Worm (Caenorhabditis elegans) whole organism, mixed stage, embryonic: Measurements from ENCODE around the gene F13B12.4.

Experiments used
- M03D4.4 ChIP-seq: sonication (generic microtip); optimal IDR thresholded peaks from 2 replicates; lab custom pipeline; 2017; ENCODE audit warnings: mild to moderate bottlenecking, missing genetic modification characterization, missing compliant biosample characterization
- bed-3 ChIP-seq: fragments of 200-800 bp; sonication (Bioruptor generic); optimal IDR thresholded peaks from 3 replicates; lab custom pipeline; 2018; ENCODE audit warnings: mild to moderate bottlenecking, missing genetic modification characterization, moderate library complexity, missing compliant biosample characterization
- blmp-1 ChIP-seq: fragments of 150-350 bp; optimal IDR thresholded peaks from 2 replicates; lab custom pipeline; 2014; ENCODE audit warnings: missing biosample characterization, missing genetic modification characterization
- ceh-39 ChIP-seq: fragments of 150-350 bp; optimal IDR thresholded peaks from 2 replicates; lab custom pipeline; 2014; ENCODE audit warnings: missing biosample characterization, missing genetic modification characterization
- ceh-43 ChIP-seq: fragments of 200-800 bp; sonication (Bioruptor generic); optimal IDR thresholded peaks from 2 replicates; lab custom pipeline; 2018; ENCODE audit warnings: mild to moderate bottlenecking, missing genetic modification characterization, moderate library complexity, missing compliant biosample characterization
- ceh-83 ChIP-seq: fragments of 200-800 bp; sonication (Bioruptor generic); optimal IDR thresholded peaks from 2 replicates; lab custom pipeline; 2018; ENCODE audit warnings: mild to moderate bottlenecking, missing genetic modification characterization, missing compliant biosample characterization
- ces-1 ChIP-seq: fragments of 150-350 bp; optimal IDR thresholded peaks from 2 replicates; lab custom pipeline; 2014; ENCODE audit warnings: missing biosample characterization, missing genetic modification reagents, missing genetic modification characterization
- cnd-1 ChIP-seq: fragments of 200-800 bp; sonication (Bioruptor generic); optimal IDR thresholded peaks from 2 replicates; lab custom pipeline; 2018; ENCODE audit warnings: mild to moderate bottlenecking, missing genetic modification characterization, missing compliant biosample characterization
- elt-1 ChIP-seq: sonication (generic microtip); optimal IDR thresholded peaks from 2 replicates; lab custom pipeline; 2017; ENCODE audit warnings: missing genetic modification characterization, mild to moderate bottlenecking, missing compliant biosample characterization, antibody characterized with exemption, moderate library complexity, borderline replicate concordance; ENCODE audit not compliant: insufficient read depth
- elt-3 ChIP-seq: fragments of 150-350 bp; optimal IDR thresholded peaks from 2 replicates; lab custom pipeline; 2014; ENCODE audit warnings: missing biosample characterization, missing genetic modification characterization
- flh-1 ChIP-seq: fragments of 200-800 bp; sonication (Bioruptor generic); optimal IDR thresholded peaks from 2 replicates; lab custom pipeline; 2018; ENCODE audit warnings: mild to moderate bottlenecking, missing genetic modification characterization, moderate library complexity, missing compliant biosample characterization
- ham-2 ChIP-seq: fragments of 200-800 bp; sonication (Bioruptor generic); optimal IDR thresholded peaks from 2 replicates; lab custom pipeline; 2018; ENCODE audit warnings: mild to moderate bottlenecking, missing genetic modification characterization, missing compliant biosample characterization
- hlh-1 ChIP-seq: fragments of 150-350 bp; optimal IDR thresholded peaks from 2 replicates; lab custom pipeline; 2014; ENCODE audit warnings: missing biosample characterization, missing genetic modification reagents, missing genetic modification characterization
- lin-13 ChIP-seq: fragments of 150-350 bp; optimal IDR thresholded peaks from 2 replicates; lab custom pipeline; 2014; ENCODE audit warnings: missing biosample characterization, missing genetic modification characterization
- lin-32 ChIP-seq: fragments of 200-800 bp; sonication (Bioruptor generic); optimal IDR thresholded peaks from 2 replicates; lab custom pipeline; 2018; ENCODE audit warnings: mild to moderate bottlenecking, missing genetic modification characterization, missing compliant biosample characterization
- mab-5 ChIP-seq: fragments of 150-350 bp; optimal IDR thresholded peaks from 2 replicates; lab custom pipeline; 2014; ENCODE audit warnings: missing biosample characterization, missing genetic modification characterization
- mls-2 ChIP-seq: sonication (generic microtip); optimal IDR thresholded peaks from 2 replicates; lab custom pipeline; 2016; ENCODE audit warnings: mild to moderate bottlenecking, missing genetic modification characterization, moderate library complexity, missing compliant biosample characterization
- nhr-12 ChIP-seq: fragments of 150-350 bp; optimal IDR thresholded peaks from 2 replicates; lab custom pipeline; 2014; ENCODE audit warnings: missing biosample characterization, missing genetic modification characterization
- nhr-2 ChIP-seq: fragments of 150-350 bp; optimal IDR thresholded peaks from 2 replicates; lab custom pipeline; 2014; ENCODE audit warnings: missing biosample characterization, missing genetic modification characterization
- nhr-237 ChIP-seq: fragments of 150-350 bp; optimal IDR thresholded peaks from 2 replicates; lab custom pipeline; 2014; ENCODE audit warnings: missing biosample characterization, missing genetic modification characterization
- nhr-28 ChIP-seq: fragments of 150-350 bp; optimal IDR thresholded peaks from 2 replicates; lab custom pipeline; 2014; ENCODE audit warnings: missing biosample characterization, missing genetic modification characterization
- nhr-76 ChIP-seq: sonication (generic microtip); optimal IDR thresholded peaks from 2 replicates; lab custom pipeline; 2017; ENCODE audit warnings: missing biosample characterization, missing genetic modification characterization
- pha-4 ChIP-seq: fragments of 150-350 bp; optimal IDR thresholded peaks from 2 replicates; lab custom pipeline; 2018; ENCODE audit warnings: missing biosample characterization, missing genetic modification reagents, missing genetic modification characterization
- sem-2 ChIP-seq: fragments of 200-800 bp; sonication (Bioruptor generic); optimal IDR thresholded peaks from 2 replicates; lab custom pipeline; 2018; ENCODE audit warnings: mild to moderate bottlenecking, missing genetic modification characterization, missing compliant biosample characterization
- snpc-4 ChIP-seq: fragments of 150-350 bp; optimal IDR thresholded peaks from 2 replicates; lab custom pipeline; 2014; ENCODE audit warnings: missing biosample characterization, missing genetic modification characterization
- sptf-1 ChIP-seq: sonication (generic microtip); optimal IDR thresholded peaks from 2 replicates; lab custom pipeline; 2017; ENCODE audit warnings: mild to moderate bottlenecking, missing genetic modification characterization, moderate library complexity, missing compliant biosample characterization
- tbx-8 ChIP-seq: fragments of 200-800 bp; sonication (Bioruptor generic); optimal IDR thresholded peaks from 2 replicates; lab custom pipeline; 2018; ENCODE audit warnings: mild to moderate bottlenecking, missing genetic modification characterization, moderate library complexity, missing compliant biosample characterization
- unc-120 ChIP-seq: sonication (generic microtip); optimal IDR thresholded peaks from 2 replicates; lab custom pipeline; 2017; ENCODE audit warnings: missing genetic modification characterization, missing compliant biosample characterization; ENCODE audit not compliant: poor library complexity, severe bottlenecking
- unc-39 ChIP-seq: fragments of 150-350 bp; optimal IDR thresholded peaks from 2 replicates; lab custom pipeline; 2014; ENCODE audit warnings: missing biosample characterization, missing genetic modification characterization
- unc-62 ChIP-seq: fragments of 150-350 bp; optimal IDR thresholded peaks from 2 replicates; lab custom pipeline; 2014; ENCODE audit warnings: missing biosample characterization, missing genetic modification reagents, missing genetic modification characterization
- zip-8 ChIP-seq: fragments of 150-350 bp; optimal IDR thresholded peaks from 2 replicates; lab custom pipeline; 2014; ENCODE audit warnings: missing biosample characterization, missing genetic modification characterization
- ztf-11 ChIP-seq: fragments of 150-350 bp; optimal IDR thresholded peaks from 2 replicates; lab custom pipeline; 2014; ENCODE audit warnings: missing biosample characterization, missing genetic modification characterization

Gene F13B12.4

DNA sequence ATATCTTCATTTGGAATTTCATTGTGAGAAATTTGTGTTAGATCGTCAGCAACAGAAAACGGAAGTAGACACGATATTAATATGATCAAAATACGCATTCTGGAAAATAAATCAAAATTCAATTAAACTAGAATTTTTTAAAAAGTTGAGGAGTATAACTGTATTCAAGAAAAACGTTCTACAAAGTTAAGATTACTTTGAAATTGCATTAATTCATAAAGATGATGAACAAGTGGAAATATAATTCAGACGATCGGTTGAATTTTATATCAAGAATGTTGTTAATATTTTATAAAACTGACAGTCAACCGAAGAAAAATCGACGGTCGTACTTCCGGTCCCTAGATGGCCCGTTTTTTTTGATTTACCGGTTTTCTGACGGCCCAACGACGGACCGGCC is 3.3 kb upstream of the F13B12.4 start, which contains the start of gene F01D4.8:
TSS of gene F01D4.8 (minus strand) at position 101 of the 400 bp plus-strand sequence.
- TF ChIP-seq unc-62 (GFP tag; lab: Kevin White, UChicago): no peak
- TF ChIP-seq elt-1 (tag; lab: Kevin White, UChicago): no peak
- TF ChIP-seq cnd-1 (tag; lab: Kevin White, UChicago): no peak
- TF ChIP-seq blmp-1: no peak
- TF ChIP-seq nhr-237 (tag; lab: Kevin White, UChicago): no peak
- no peak for TF ChIP-seq nhr-2 (tag; lab: Kevin White, UChicago)
- no peak for TF ChIP-seq snpc-4 (tag; lab: Kevin White, UChicago)
- TF ChIP-seq ceh-43 (GFP tag; lab: Kevin White, UChicago): no peak
- no peak for TF ChIP-seq elt-3 (tag; lab: Kevin White, UChicago)

- TF ChIP-seq mls-2 (tag; lab: Kevin White, UChicago): no peak
- TF ChIP-seq bed-3 (GFP tag; lab: Kevin White, UChicago): no peak
- no peak for TF ChIP-seq ceh-39 (tag; lab: Kevin White, UChicago)
- no peak for TF ChIP-seq pha-4
- TF ChIP-seq flh-1 (GFP tag; lab: Kevin White, UChicago): no peak
- TF ChIP-seq ces-1: no peak
- no peak for TF ChIP-seq snpc-4 (tag; lab: Kevin White, UChicago)
- no peak for TF ChIP-seq ztf-11
- TF ChIP-seq lin-13: no peak
- no peak for TF ChIP-seq ceh-43 (GFP tag; lab: Kevin White, UChicago)
- TF ChIP-seq unc-39 (tag; lab: Kevin White, UChicago): no peak
- no peak for TF ChIP-seq tbx-8 (GFP tag; lab: Kevin White, UChicago)
- TF ChIP-seq ceh-83 (GFP tag; lab: Kevin White, UChicago): no peak
- TF ChIP-seq sem-2 (GFP tag; lab: Kevin White, UChicago): no peak
- TF ChIP-seq nhr-12 (tag; lab: Kevin White, UChicago): no peak
- TF ChIP-seq blmp-1: no peak
- no peak for TF ChIP-seq mab-5 (tag; lab: Kevin White, UChicago)
- no peak for TF ChIP-seq nhr-2 (tag; lab: Kevin White, UChicago)
- TF ChIP-seq nhr-237 (tag; lab: Kevin White, UChicago): no peak
- TF ChIP-seq, all 35 proteins: peak for 0
Observed at ce11 chrIV:10443510-10443909, 6.2 kb downstream of the F13B12.4 start, which contains the start of gene F13B12.7. F13B12.7 (plus strand) TSS chrIV:10443810.

DNA sequence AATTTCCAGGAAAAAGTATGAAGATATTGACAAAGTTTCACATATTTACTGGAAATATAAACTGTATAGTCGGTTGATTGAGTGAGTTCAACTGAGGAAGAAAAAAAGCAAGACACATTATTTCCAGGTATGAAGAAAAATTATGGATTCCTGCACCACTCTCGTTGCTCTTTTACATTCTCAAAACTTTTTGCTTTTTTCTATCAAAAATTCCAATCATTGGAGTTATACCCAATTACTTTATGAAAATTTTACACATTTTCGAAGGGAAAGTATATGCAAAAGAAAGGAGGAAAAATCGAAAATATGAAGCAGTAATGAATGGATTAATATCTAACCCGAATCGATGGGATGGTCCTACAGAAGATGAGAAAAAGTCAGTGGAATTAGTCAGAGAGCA is 6.8 kb downstream of the F13B12.4 start:
- TF ChIP-seq nhr-28: no peak
- TF ChIP-seq sptf-1 (tag; lab: Kevin White, UChicago): no peak
- no peak for TF ChIP-seq nhr-76

ce11 chrIV:10438901-10439300 is 10.8 kb downstream of the F13B12.4 start, which contains the start of gene F13B12.3:
F13B12.3 (plus strand) TSS chrIV:10439123.
- no peak for TF ChIP-seq blmp-1
- TF ChIP-seq unc-62 (GFP tag; lab: Kevin White, UChicago): no peak
- no peak for TF ChIP-seq ceh-83 (GFP tag; lab: Kevin White, UChicago)
- TF ChIP-seq sem-2 (GFP tag; lab: Kevin White, UChicago): no peak
- TF ChIP-seq ham-2 (GFP tag; lab: Kevin White, UChicago): no peak
- no peak for TF ChIP-seq ceh-39 (tag; lab: Kevin White, UChicago)
- no peak for TF ChIP-seq zip-8 (tag; lab: Kevin White, UChicago)
- no peak for TF ChIP-seq pha-4
- TF ChIP-seq cnd-1 (tag; lab: Kevin White, UChicago): no peak
- no peak for TF ChIP-seq hlh-1 (tag; lab: Kevin White, UChicago)
- no peak for TF ChIP-seq snpc-4 (tag; lab: Kevin White, UChicago)
- no peak for TF ChIP-seq tbx-8 (GFP tag; lab: Kevin White, UChicago)
- TF ChIP-seq elt-3 (tag; lab: Kevin White, UChicago): no peak
- TF ChIP-seq bed-3 (GFP tag; lab: Kevin White, UChicago): no peak
- no peak for TF ChIP-seq sptf-1 (tag; lab: Kevin White, UChicago)

ce11 chrIV:10437114-10437513 is 12.6 kb downstream of the F13B12.4 start:
- TF ChIP-seq lin-32 (GFP tag; lab: Kevin White, UChicago): no peak
- no peak for TF ChIP-seq sptf-1 (tag; lab: Kevin White, UChicago)
- no peak for TF ChIP-seq nhr-2 (tag; lab: Kevin White, UChicago)
- TF ChIP-seq ces-1: no peak
- TF ChIP-seq nhr-237 (tag; lab: Kevin White, UChicago): no peak
- no peak for TF ChIP-seq blmp-1
- no peak for TF ChIP-seq cnd-1 (tag; lab: Kevin White, UChicago)
- no peak for TF ChIP-seq ceh-39 (tag; lab: Kevin White, UChicago)
- TF ChIP-seq tbx-8 (GFP tag; lab: Kevin White, UChicago): no peak
- TF ChIP-seq sem-2 (GFP tag; lab: Kevin White, UChicago): no peak
- TF ChIP-seq snpc-4 (tag; lab: Kevin White, UChicago): no peak
- TF ChIP-seq ceh-83 (GFP tag; lab: Kevin White, UChicago): no peak
- no peak for TF ChIP-seq ceh-43 (GFP tag; lab: Kevin White, UChicago)
- TF ChIP-seq lin-13: no peak
- no peak for TF ChIP-seq nhr-28
- TF ChIP-seq M03D4.4 (tag; lab: Kevin White, UChicago): no peak
- TF ChIP-seq unc-120 (tag; lab: Kevin White, UChicago): no peak
